Fruit fly (Drosophila melanogaster): ENCODE data around the gene CycD.

CycD gene

dm6 chrX:15867863-15868262 lies 41.6 kb downstream of the CycD start, which contains the start of gene Gapdh2 (continued):
- TF ChIP-seq ash1 (GFP tag; optimal IDR thresholded peaks at IDR 0.05) (peak; percentile 98), HLH4C (GFP tag; IDR thresholded peaks at IDR 0.05; ENCODE audit: partially characterized antibody) (no peak), phol (tag; optimal IDR thresholded peaks at IDR 0.05) (peak; percentile 97), vnd (GFP tag; IDR thresholded peaks at IDR 0.05; ENCODE audit: partially characterized antibody) (no peak), al (GFP tag; IDR thresholded peaks at IDR 0.05) (peak; percentile 98), Mrtf (GFP tag; IDR thresholded peaks at IDR 0.05) (peak; percentile 98), CG1602 (GFP tag; optimal IDR thresholded peaks at IDR 0.05) (peak; percentile 98), stc (GFP tag; IDR thresholded peaks at IDR 0.05) (peak; percentile 99), chif (GFP tag; optimal IDR thresholded peaks at IDR 0.05) (peak; percentile 95 to 96), Rx (GFP tag; IDR thresholded peaks at IDR 0.05) (peak; percentile 97), chm (GFP tag; IDR thresholded peaks at IDR 0.05) (peak; percentile 99; the same call in 1 of the 2 replicates), TFAM (GFP tag; optimal IDR thresholded peaks at IDR 0.05) (peak; percentile 89), CG12391 (tag; optimal IDR thresholded peaks at IDR 0.05) (peak; percentile 99), lola (GFP tag; optimal IDR thresholded peaks at IDR 0.05) (peak in 1 of 3 experiments; percentile 93), az2 (GFP tag; optimal IDR thresholded peaks at IDR 0.05) (peak; percentile 99), Hsf (GFP tag; optimal IDR thresholded peaks at IDR 0.05) (peak; percentile 98), prd (optimal IDR thresholded peaks at IDR 0.05) (no peak), prd (GFP tag; IDR thresholded peaks at IDR 0.05) (peak; percentile 98), twi (tag; optimal IDR thresholded peaks at IDR 0.05) (peak; percentile 96), CG34422 (GFP tag; IDR thresholded peaks at IDR 0.05) (peak; percentile 99), ci (GFP tag; IDR thresholded peaks at IDR 0.05) (peak; percentile 100), CG2199 (GFP tag; IDR thresholded peaks at IDR 0.05) (peak; percentile 98), Trl (optimal IDR thresholded peaks at IDR 0.05) (peak; percentile 35 to 79), Trl (GFP tag; optimal IDR thresholded peaks at IDR 0.05) (peak; percentile 95), CG17328 (GFP tag; IDR thresholded peaks at IDR 0.05) (peak; percentile 99), GATAe (GFP tag; conservative IDR thresholded peaks at IDR 0.05) (peak; percentile 95), kni (GFP tag; optimal IDR thresholded peaks at IDR 0.05) (peak; percentile 99), CG10543 (GFP tag; optimal IDR thresholded peaks at IDR 0.05) (peak; percentile 100), Dip3 (GFP tag; optimal IDR thresholded peaks at IDR 0.05) (peak; percentile 98), CG1603 (tag; optimal IDR thresholded peaks at IDR 0.05) (peak; percentile 97), yki (optimal IDR thresholded peaks at IDR 0.05) (no peak), ttk (GFP tag; IDR thresholded peaks at IDR 0.05) (peak; percentile 98), CG8388 (GFP tag; optimal IDR thresholded peaks at IDR 0.05) (peak; percentile 99), Bdp1 (GFP tag; optimal IDR thresholded peaks at IDR 0.05) (peak; percentile 92), NC2β (GFP tag; optimal IDR thresholded peaks at IDR 0.05) (peak; percentile 94), zf30C (GFP tag; optimal IDR thresholded peaks at IDR 0.05) (peak; percentile 79), CG2889 (GFP tag; IDR thresholded peaks at IDR 0.05) (peak; percentile 98), tup (GFP tag; optimal IDR thresholded peaks at IDR 0.05) (peak; percentile 97), CG31388 (GFP tag; optimal IDR thresholded peaks at IDR 0.05) (peak; percentile 96), fd102C (GFP tag; optimal IDR thresholded peaks at IDR 0.05) (peak; percentile 64), croc (GFP tag; conservative IDR thresholded peaks at IDR 0.05) (peak; percentile 96), row (GFP tag; IDR thresholded peaks at IDR 0.05) (peak; percentile 99), dimm (GFP tag; IDR thresholded peaks at IDR 0.05) (peak; percentile 96), Dll (GFP tag; IDR thresholded peaks at IDR 0.05; ENCODE audit: partially characterized antibody) (no peak), H2.0 (GFP tag; IDR thresholded peaks at IDR 0.05) (peak; percentile 99), sc (optimal IDR thresholded peaks at IDR 0.05) (no peak), sc (GFP tag; optimal IDR thresholded peaks at IDR 0.05) (peak; percentile 96), Med (GFP tag) (peak; percentile 99), CG4730 (GFP tag; IDR thresholded peaks at IDR 0.05) (peak; percentile 98), CG10366 (GFP tag; IDR thresholded peaks at IDR 0.05) (peak; percentile 99), CG14050 (GFP tag; IDR thresholded peaks at IDR 0.05) (peak; percentile 99), Atf3 (GFP tag; optimal IDR thresholded peaks at IDR 0.05) (peak; percentile 91), CG32772 (GFP tag; IDR thresholded peaks at IDR 0.05) (peak; percentile 98)

Data from whole organism, embryonic.